Worm (Caenorhabditis elegans): Measurements from ENCODE around the gene T28C12.6.

T28C12.6 gene

DNA sequence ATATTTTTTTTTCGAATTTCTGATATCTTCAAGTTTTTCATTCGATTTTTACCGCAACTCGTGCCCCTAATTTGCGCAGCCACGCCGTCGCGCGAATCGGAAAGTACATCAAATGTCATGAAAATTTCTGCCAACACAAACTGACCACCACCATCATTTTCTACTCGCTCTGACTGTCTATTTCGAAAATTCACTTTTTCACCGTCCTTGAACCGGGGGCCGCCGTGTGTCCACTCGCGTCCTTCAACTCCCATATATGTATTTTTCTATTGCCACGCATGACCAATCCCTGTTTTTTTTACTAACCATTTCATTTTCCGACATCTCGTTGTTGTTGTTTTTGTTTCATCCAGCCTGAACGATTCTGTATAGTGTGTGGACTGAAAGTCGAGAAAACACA is 13.7 kb upstream of the T28C12.6 start (continued):
- TF ChIP-seq ceh-8 (GFP tag; optimal IDR thresholded peaks at IDR 0.05) (no peak), nhr-20 (tag; optimal IDR thresholded peaks at IDR 0.05) (peak; percentile 58), sox-4 (tag; optimal IDR thresholded peaks at IDR 0.05) (no peak), hlh-17 (GFP tag; optimal IDR thresholded peaks at IDR 0.05; ENCODE audit: borderline replicate concordance) (no peak), zag-1 (tag; optimal IDR thresholded peaks at IDR 0.05) (no peak), C16A3.4 (tag; optimal IDR thresholded peaks at IDR 0.05) (no peak), lin-35 (GFP tag; optimal IDR thresholded peaks at IDR 0.05) (peak in 1 of 2 experiments; percentile 13), nhr-19 (GFP tag; conservative IDR thresholded peaks at IDR 0.05) (peak; percentile 13), zip-4 (GFP tag; optimal IDR thresholded peaks at IDR 0.05) (no peak), lin-14 (GFP tag; optimal IDR thresholded peaks at IDR 0.05) (peak; percentile 78), C04F5.9 (tag; optimal IDR thresholded peaks at IDR 0.05) (no peak), pag-3 (tag; optimal IDR thresholded peaks at IDR 0.05; ENCODE audit: borderline replicate concordance, insufficient read depth) (no peak), blmp-1 (tag; optimal IDR thresholded peaks at IDR 0.05) (peak; percentile 97), tbx-2 (tag; optimal IDR thresholded peaks at IDR 0.05) (no peak), ceh-90 (tag; optimal IDR thresholded peaks at IDR 0.05) (no peak), ets-5 (GFP tag; IDR thresholded peaks at IDR 0.05) (no peak), egl-27 (tag; optimal IDR thresholded peaks at IDR 0.05) (no peak), dpl-1 (GFP tag; optimal IDR thresholded peaks at IDR 0.05) (no peak), irx-1 (tag; optimal IDR thresholded peaks at IDR 0.05) (no peak), snpc-4 (tag; optimal IDR thresholded peaks at IDR 0.05) (no peak), grh-1 (GFP tag; IDR thresholded peaks at IDR 0.05) (no peak), aly-2 (tag; optimal IDR thresholded peaks at IDR 0.05) (no peak), lin-13 (GFP tag; optimal IDR thresholded peaks at IDR 0.05) (no peak), snu-23 (GFP tag; optimal IDR thresholded peaks at IDR 0.05) (peak; percentile 41), rnt-1 (tag; optimal IDR thresholded peaks at IDR 0.05) (no peak), lir-3 (tag; optimal IDR thresholded peaks at IDR 0.05; ENCODE audit: poor library complexity) (no peak), ceh-88 (GFP tag; IDR thresholded peaks at IDR 0.05) (no peak), nhr-11 (tag; optimal IDR thresholded peaks at IDR 0.05) (no peak), skn-1 (tag; optimal IDR thresholded peaks at IDR 0.05) (no peak), nhr-84 (tag; optimal IDR thresholded peaks at IDR 0.05) (no peak), pax-3 (tag; optimal IDR thresholded peaks at IDR 0.05) (no peak), hlh-4 (tag; optimal IDR thresholded peaks at IDR 0.05) (no peak), hpl-2 (GFP tag; optimal IDR thresholded peaks at IDR 0.05) (no peak), isw-1 (GFP tag; IDR thresholded peaks at IDR 0.05) (no peak), sptf-1 (tag; optimal IDR thresholded peaks at IDR 0.05) (no peak), nhr-237 (tag; optimal IDR thresholded peaks at IDR 0.05) (no peak), C34B4.2 (tag; optimal IDR thresholded peaks at IDR 0.05) (no peak), ceh-63 (GFP tag; optimal IDR thresholded peaks at IDR 0.05) (no peak)

- TF ChIP-seq mdl-1 (tag; optimal IDR thresholded peaks at IDR 0.05): peak in 1 of 2 experiments; percentile 81
- no peak for TF ChIP-seq nhr-12 (tag; optimal IDR thresholded peaks at IDR 0.05)
- TF ChIP-seq nhr-11 (tag; optimal IDR thresholded peaks at IDR 0.05): no peak
- TF ChIP-seq sox-4 (tag; optimal IDR thresholded peaks at IDR 0.05): no peak
- TF ChIP-seq pqm-1 (tag; optimal IDR thresholded peaks at IDR 0.05): no peak
- TF ChIP-seq dpl-1 (GFP tag; optimal IDR thresholded peaks at IDR 0.05): peak in 1 of 3 experiments; percentile 37
- peak; percentile 9 for TF ChIP-seq swsn-7 (tag; optimal IDR thresholded peaks at IDR 0.05)
- TF ChIP-seq mep-1 (tag; optimal IDR thresholded peaks at IDR 0.05): peak; percentile 25
- no peak for TF ChIP-seq jun-1 (tag; optimal IDR thresholded peaks at IDR 0.05)
- TF ChIP-seq ztf-4 (tag; optimal IDR thresholded peaks at IDR 0.05): no peak
- peak; percentile 48 for TF ChIP-seq blmp-1 (tag; optimal IDR thresholded peaks at IDR 0.05)
- no peak for TF ChIP-seq lin-15B (tag; optimal IDR thresholded peaks at IDR 0.05)
- peak; percentile 31 for TF ChIP-seq unc-86 (tag; optimal IDR thresholded peaks at IDR 0.05)
- peak in 2 of 3 experiments; percentile 46 to 49 for TF ChIP-seq ceh-82 (tag; optimal IDR thresholded peaks at IDR 0.05)
- no peak for TF ChIP-seq unc-130 (tag; optimal IDR thresholded peaks at IDR 0.05)
- no peak for TF ChIP-seq F16B12.6 (tag; optimal IDR thresholded peaks at IDR 0.05)
- TF ChIP-seq tbx-2 (tag; optimal IDR thresholded peaks at IDR 0.05): peak; percentile 1
- TF ChIP-seq lin-35 (GFP tag; optimal IDR thresholded peaks at IDR 0.05): peak; percentile 15 to 58
- TF ChIP-seq ceh-90 (tag; optimal IDR thresholded peaks at IDR 0.05): no peak
- TF ChIP-seq nhr-20 (tag; optimal IDR thresholded peaks at IDR 0.05): peak; percentile 28
- no peak for TF ChIP-seq irx-1 (tag; optimal IDR thresholded peaks at IDR 0.05)
- no peak for TF ChIP-seq lin-39 (tag; optimal IDR thresholded peaks at IDR 0.05)
- peak in 1 of 2 experiments; percentile 37 for TF ChIP-seq lsy-2 (tag; optimal IDR thresholded peaks at IDR 0.05)
- TF ChIP-seq ceh-8 (GFP tag; optimal IDR thresholded peaks at IDR 0.05): no peak
- TF ChIP-seq lin-14 (GFP tag; optimal IDR thresholded peaks at IDR 0.05): peak; percentile 85
- no peak for TF ChIP-seq pag-3 (tag; optimal IDR thresholded peaks at IDR 0.05; ENCODE audit: borderline replicate concordance, insufficient read depth)
- TF ChIP-seq zip-4 (GFP tag; optimal IDR thresholded peaks at IDR 0.05): no peak
- TF ChIP-seq snpc-4 (tag; optimal IDR thresholded peaks at IDR 0.05): no peak
Observed at ce11 chrV:6348133-6348532, 12.2 kb upstream of the T28C12.6 start.

Data from whole organism, L1 larva.